Worm (Caenorhabditis elegans) whole organism, young adult: ENCODE measurements around the gene F52D2.7.

Experiments
- B0336.3 ChIP-seq: fragments of 200-800 bp; sonication (Bioruptor generic); IDR thresholded peaks from 2 replicates; pipeline ENCODE4 v1.3.6; 2022; ENCODE audit warnings: missing genetic modification characterization, missing compliant biosample characterization
- C17E4.6 ChIP-seq: fragments of 200-800 bp; sonication (Bioruptor generic); IDR thresholded peaks from 2 replicates; pipeline ENCODE4 v1.3.6; 2022; ENCODE audit warnings: missing genetic modification reagents, missing genetic modification characterization, missing compliant biosample characterization
- F22D6.2 ChIP-seq: sonication (generic microtip); optimal IDR thresholded peaks from 2 replicates; lab custom pipeline; 2016; ENCODE audit warnings: mild to moderate bottlenecking, missing genetic modification characterization, missing compliant biosample characterization
- F57C9.4 ChIP-seq: sonication (generic microtip); optimal IDR thresholded peaks from 2 replicates; lab custom pipeline; 2017; ENCODE audit warnings: mild to moderate bottlenecking, missing genetic modification characterization, missing compliant biosample characterization
- K11D2.4 ChIP-seq: fragments of 200-800 bp; sonication (Bioruptor generic); IDR thresholded peaks from 2 replicates; pipeline ENCODE4 v1.3.6; 2022; ENCODE audit warnings: missing genetic modification reagents, missing genetic modification characterization, missing compliant biosample characterization
- T07F8.4 ChIP-seq: sonication (generic microtip); optimal IDR thresholded peaks from 2 replicates; lab custom pipeline; 2016; ENCODE audit warnings: mild to moderate bottlenecking, missing genetic modification characterization, moderate library complexity, missing compliant biosample characterization
- Y53F4B.3 ChIP-seq: fragments of 200-800 bp; sonication (Bioruptor generic); IDR thresholded peaks from 2 replicates; pipeline ENCODE4 v1.3.6; 2022; ENCODE audit warnings: missing genetic modification reagents, missing genetic modification characterization, missing compliant biosample characterization
- akir-1 ChIP-seq: fragments of 200-800 bp; sonication (Bioruptor generic); optimal IDR thresholded peaks from 2 replicates; lab custom pipeline; 2018; ENCODE audit warnings: mild to moderate bottlenecking, missing genetic modification characterization, moderate library complexity, missing compliant biosample characterization
- aptf-2 ChIP-seq: fragments of 200-800 bp; sonication (Bioruptor generic); conservative IDR thresholded peaks from 2 replicates; pipeline ENCODE4 v1.3.6; 2022; ENCODE audit warnings: missing genetic modification reagents, missing genetic modification characterization, missing compliant biosample characterization
- atf-7 ChIP-seq: sonication (generic microtip); optimal IDR thresholded peaks from 2 replicates; lab custom pipeline; 2017; ENCODE audit warnings: mild to moderate bottlenecking, missing genetic modification characterization, missing compliant biosample characterization
- athp-1 ChIP-seq: sonication (generic microtip); optimal IDR thresholded peaks from 2 replicates; lab custom pipeline; 2017; ENCODE audit warnings: mild to moderate bottlenecking, missing genetic modification characterization, missing compliant biosample characterization
- attf-3 ChIP-seq: fragments of 200-800 bp; sonication (Bioruptor generic); conservative IDR thresholded peaks from 2 replicates; pipeline ENCODE4 v1.3.6; 2022; ENCODE audit warnings: missing genetic modification reagents, missing genetic modification characterization, missing compliant biosample characterization
- attf-6 ChIP-seq: fragments of 200-800 bp; sonication (Bioruptor generic); IDR thresholded peaks from 2 replicates; pipeline ENCODE4 v1.3.6; 2022; ENCODE audit warnings: missing genetic modification reagents, missing genetic modification characterization, missing compliant biosample characterization
- ceh-40 ChIP-seq: fragments of 200-800 bp; sonication (Bioruptor generic); IDR thresholded peaks from 2 replicates; pipeline ENCODE4 v1.3.6; 2022; ENCODE audit warnings: missing genetic modification characterization, missing compliant biosample characterization
- ceh-79 ChIP-seq: sonication (generic microtip); optimal IDR thresholded peaks from 2 replicates; lab custom pipeline; 2017; ENCODE audit warnings: mild to moderate bottlenecking, missing genetic modification characterization, missing compliant biosample characterization
- egl-18 ChIP-seq: fragments of 200-800 bp; sonication (Bioruptor generic); IDR thresholded peaks from 2 replicates; pipeline ENCODE4 v1.3.6; 2022; ENCODE audit warnings: missing genetic modification reagents, missing genetic modification characterization, missing compliant biosample characterization
- egrh-3 ChIP-seq: fragments of 200-800 bp; sonication (Bioruptor generic); IDR thresholded peaks from 2 replicates; pipeline ENCODE4 v1.3.6; 2022; ENCODE audit warnings: missing genetic modification reagents, missing genetic modification characterization, missing compliant biosample characterization
- fkh-3 ChIP-seq: sonication (generic microtip); optimal IDR thresholded peaks from 2 replicates; lab custom pipeline; 2016; ENCODE audit warnings: mild to moderate bottlenecking, missing genetic modification characterization, missing compliant biosample characterization
- him-1 ChIP-seq: sonication (generic microtip); optimal IDR thresholded peaks from 2 replicates; lab custom pipeline; 2016; ENCODE audit warnings: missing genotype, missing genetic modification reagents, missing genetic modification characterization, missing compliant biosample characterization
- hmg-20 ChIP-seq: fragments of 200-800 bp; sonication (Bioruptor generic); IDR thresholded peaks from 2 replicates; pipeline ENCODE4 v1.3.6; 2022; ENCODE audit warnings: missing genetic modification reagents, missing genetic modification characterization, missing compliant biosample characterization
- let-526 ChIP-seq: fragments of 200-800 bp; sonication (Bioruptor generic); IDR thresholded peaks from 2 replicates; pipeline ENCODE4 v1.3.6; 2022; ENCODE audit warnings: missing genetic modification reagents, missing genetic modification characterization, missing compliant biosample characterization
- let-607 ChIP-seq, 2 experiments: fragments of 200-800 bp in 1 of 2; sonication (Bioruptor generic) in 1 of 2; sonication (generic microtip) in 1 of 2; optimal IDR thresholded peaks; 2 replicates each; lab custom pipeline; 2016 to 2018; ENCODE audit warnings: mild to moderate bottlenecking in 2 of 2, missing compliant biosample characterization in 2 of 2, missing genetic modification characterization in 2 of 2, moderate library complexity in 2 of 2, missing genotype in 1 of 2
- lir-1 ChIP-seq: fragments of 200-800 bp; sonication (Bioruptor generic); conservative IDR thresholded peaks from 2 replicates; pipeline ENCODE4 v1.3.6; 2022; ENCODE audit warnings: missing genetic modification reagents, missing genetic modification characterization, missing compliant biosample characterization
- lsy-27 ChIP-seq: sonication (generic microtip); optimal IDR thresholded peaks from 2 replicates; lab custom pipeline; 2017; ENCODE audit warnings: missing genetic modification characterization, mild to moderate bottlenecking, missing compliant biosample characterization, antibody characterized with exemption, missing genotype, borderline replicate concordance; ENCODE audit not compliant: insufficient read depth
- madf-3 ChIP-seq: fragments of 200-800 bp; sonication (Bioruptor generic); IDR thresholded peaks from 2 replicates; pipeline ENCODE4 v1.3.6; 2022; ENCODE audit warnings: missing genetic modification reagents, missing genetic modification characterization, missing compliant biosample characterization
- madf-8 ChIP-seq: fragments of 200-800 bp; sonication (Bioruptor generic); conservative IDR thresholded peaks from 2 replicates; pipeline ENCODE4 v1.3.6; 2022; ENCODE audit warnings: missing genetic modification reagents, missing genetic modification characterization, missing compliant biosample characterization
- mel-28 ChIP-seq: sonication (generic microtip); optimal IDR thresholded peaks from 2 replicates; lab custom pipeline; 2016; ENCODE audit warnings: borderline replicate concordance, mild to moderate bottlenecking, missing genetic modification characterization, missing compliant biosample characterization
- mxl-1 ChIP-seq: sonication (generic microtip); optimal IDR thresholded peaks from 2 replicates; lab custom pipeline; 2016; ENCODE audit warnings: missing genetic modification characterization, missing compliant biosample characterization
- nfya-2 ChIP-seq: fragments of 200-800 bp; sonication (Bioruptor generic); IDR thresholded peaks from 2 replicates; pipeline ENCODE4 v1.3.6; 2022; ENCODE audit warnings: missing genetic modification reagents, missing genetic modification characterization, missing compliant biosample characterization
- nhr-90 ChIP-seq: sonication (generic microtip); optimal IDR thresholded peaks from 2 replicates; lab custom pipeline; 2016; ENCODE audit warnings: missing genotype, mild to moderate bottlenecking, missing genetic modification characterization, missing compliant biosample characterization
- pha-4 ChIP-seq: fragments of 150-350 bp; sonication (generic microtip); optimal IDR thresholded peaks from 2 replicates; lab custom pipeline; 2014; ENCODE audit warnings: missing biosample characterization, missing genetic modification reagents, missing genetic modification characterization
- rpc-1 ChIP-seq, 2 experiments: fragments of 150-350 bp in 1 of 2; sonication (generic microtip) in 1 of 2; optimal IDR thresholded peaks; 2 replicates each; lab custom pipeline; 2014 to 2018; ENCODE audit warnings: missing biosample characterization in 1 of 2, missing genetic modification characterization in 1 of 2, missing genetic modification reagents in 1 of 2, missing genotype in 1 of 2
- sdz-38 ChIP-seq: sonication (generic microtip); optimal IDR thresholded peaks from 2 replicates; lab custom pipeline; 2016; ENCODE audit warnings: missing genotype, missing genetic modification characterization, missing compliant biosample characterization
- sea-2 ChIP-seq: fragments of 200-800 bp; sonication (Bioruptor generic); IDR thresholded peaks from 2 replicates; pipeline ENCODE4 v1.3.6; 2022; ENCODE audit warnings: missing genetic modification characterization, missing compliant biosample characterization
- snpc-1.1 ChIP-seq: sonication (generic microtip); optimal IDR thresholded peaks from 2 replicates; lab custom pipeline; 2017; ENCODE audit warnings: missing genetic modification characterization, mild to moderate bottlenecking, missing compliant biosample characterization, antibody characterized with exemption, moderate library complexity, missing genotype, missing genetic modification reagents; ENCODE audit not compliant: insufficient read depth
- snpc-1.3 ChIP-seq: sonication (generic microtip); optimal IDR thresholded peaks from 2 replicates; lab custom pipeline; 2017; ENCODE audit warnings: missing genetic modification characterization, mild to moderate bottlenecking, missing compliant biosample characterization, antibody characterized with exemption, moderate library complexity, missing genotype, missing genetic modification reagents; ENCODE audit not compliant: insufficient read depth
- snpc-3.4 ChIP-seq: sonication (generic microtip); optimal IDR thresholded peaks from 2 replicates; lab custom pipeline; 2017; ENCODE audit warnings: missing genetic modification characterization, mild to moderate bottlenecking, missing compliant biosample characterization, antibody characterized with exemption, moderate library complexity, missing genotype, missing genetic modification reagents
- somi-1 ChIP-seq: fragments of 200-800 bp; sonication (Bioruptor generic); optimal IDR thresholded peaks from 2 replicates; lab custom pipeline; 2018; ENCODE audit warnings: mild to moderate bottlenecking, missing genetic modification characterization, missing compliant biosample characterization
- tlf-1 ChIP-seq: fragments of 200-800 bp; sonication (Bioruptor generic); optimal IDR thresholded peaks from 2 replicates; lab custom pipeline; 2018; ENCODE audit warnings: mild to moderate bottlenecking, missing genetic modification characterization, missing compliant biosample characterization
- ztf-22 ChIP-seq: fragments of 200-800 bp; sonication (Bioruptor generic); optimal IDR thresholded peaks from 2 replicates; lab custom pipeline; 2018; ENCODE audit warnings: mild to moderate bottlenecking, missing genetic modification characterization, moderate library complexity, missing compliant biosample characterization
- ztf-26 ChIP-seq: sonication (generic microtip); optimal IDR thresholded peaks from 2 replicates; lab custom pipeline; 2017; ENCODE audit warnings: missing genetic modification characterization, missing compliant biosample characterization

The F52D2.7 gene

ce11 chrX:1962273-1962672 lies at the start of gene F52D2.7:
F52D2.7 (plus strand) TSS chrX:1962573.
- TF ChIP-seq nhr-90 (tag; lab: Kevin White, UChicago) (no peak), tlf-1 (GFP tag; lab: Kevin White, UChicago) (no peak), snpc-1.3 (tag; lab: Kevin White, UChicago) (no peak), pha-4 (tag; lab: Kevin White, UChicago) (no peak), nfya-2 (GFP tag; lab: Robert Waterston, UW) (no peak), ceh-79 (no peak), atf-7 (no peak), akir-1 (GFP tag; lab: Kevin White, UChicago) (no peak), sdz-38 (no peak), attf-3 (GFP tag; lab: Robert Waterston, UW) (no peak), ceh-40 (GFP tag; lab: Robert Waterston, UW) (no peak), fkh-3 (tag; lab: Kevin White, UChicago) (no peak), lir-1 (GFP tag; lab: Robert Waterston, UW) (no peak), athp-1 (tag; lab: Kevin White, UChicago) (no peak), attf-6 (GFP tag; lab: Robert Waterston, UW) (no peak), him-1 (tag; lab: Kevin White, UChicago) (no peak), mel-28 (tag; lab: Kevin White, UChicago) (no peak), aptf-2 (GFP tag; lab: Robert Waterston, UW) (no peak), F57C9.4 (tag; lab: Kevin White, UChicago) (no peak)
- TF ChIP-seq, all 124 proteins: peak for 0

ce11 chrX:1913257-1913656 lies 49.1 kb upstream of the F52D2.7 start, which contains the start of gene ZC53.1:
ZC53.1 (minus strand) TSS chrX:1913357.
- TF ChIP-seq somi-1 (no peak), egrh-3 (GFP tag; lab: Robert Waterston, UW) (no peak), K11D2.4 (no peak), athp-1 (tag; lab: Kevin White, UChicago) (no peak), lsy-27 (tag; lab: Kevin White, UChicago) (no peak), snpc-3.4 (tag; lab: Kevin White, UChicago) (no peak), madf-8 (GFP tag; lab: Robert Waterston, UW) (no peak), pha-4 (tag; lab: Kevin White, UChicago) (no peak), F57C9.4 (tag; lab: Kevin White, UChicago) (no peak), madf-3 (GFP tag; lab: Robert Waterston, UW) (no peak), lir-1 (GFP tag; lab: Robert Waterston, UW) (no peak), ztf-26 (tag; lab: Kevin White, UChicago) (no peak), akir-1 (GFP tag; lab: Kevin White, UChicago) (no peak), rpc-1 (optimal IDR thresholded peaks at IDR 0.05; lab: Kevin White, UChicago) (no peak), rpc-1 (tag; optimal IDR thresholded peaks at IDR 0.05; lab: Kevin White, UChicago) (no peak), fkh-3 (tag; lab: Kevin White, UChicago) (no peak), snpc-1.1 (tag; lab: Kevin White, UChicago) (no peak), ceh-40 (GFP tag; lab: Robert Waterston, UW) (no peak), ceh-79 (no peak)
- TF ChIP-seq, all 124 proteins: peak for 0

ce11 chrX:1915022-1915421 lies 47.4 kb upstream of the F52D2.7 start, which contains the start of gene rgs-9:
rgs-9 (plus strand) TSS chrX:1915258.
- TF ChIP-seq aptf-2 (GFP tag; lab: Robert Waterston, UW) (peak; percentile 88), K11D2.4 (no peak)

ce11 chrX:1917169-1917568 lies 45.2 kb upstream of the F52D2.7 start, which contains the start of gene dot-1.5:
dot-1.5 (plus strand) TSS chrX:1917469.
- TF ChIP-seq F22D6.2 (tag; lab: Kevin White, UChicago) (no peak), C17E4.6 (no peak), egrh-3 (GFP tag; lab: Robert Waterston, UW) (no peak), Y53F4B.3 (GFP tag; lab: Robert Waterston, UW) (no peak), sea-2 (no peak), B0336.3 (GFP tag; lab: Robert Waterston, UW) (no peak), mxl-1 (tag; lab: Kevin White, UChicago) (no peak), hmg-20 (GFP tag; lab: Robert Waterston, UW) (no peak), egl-18 (GFP tag; lab: Robert Waterston, UW) (no peak), mel-28 (tag; lab: Kevin White, UChicago) (no peak), snpc-1.1 (tag; lab: Kevin White, UChicago) (no peak), ztf-22 (no peak), fkh-3 (tag; lab: Kevin White, UChicago) (no peak), let-526 (GFP tag; lab: Robert Waterston, UW) (no peak), let-607 (tag; optimal IDR thresholded peaks at IDR 0.05; lab: Kevin White, UChicago) (no peak), T07F8.4 (tag; lab: Kevin White, UChicago) (no peak)
